Fruit fly (Drosophila melanogaster): ENCODE results near the gene Vha100-4.
A peak's percentile ranks its signal among the peaks of the same experiment; 100 is the strongest.

The Vha100-4 gene

DNA sequence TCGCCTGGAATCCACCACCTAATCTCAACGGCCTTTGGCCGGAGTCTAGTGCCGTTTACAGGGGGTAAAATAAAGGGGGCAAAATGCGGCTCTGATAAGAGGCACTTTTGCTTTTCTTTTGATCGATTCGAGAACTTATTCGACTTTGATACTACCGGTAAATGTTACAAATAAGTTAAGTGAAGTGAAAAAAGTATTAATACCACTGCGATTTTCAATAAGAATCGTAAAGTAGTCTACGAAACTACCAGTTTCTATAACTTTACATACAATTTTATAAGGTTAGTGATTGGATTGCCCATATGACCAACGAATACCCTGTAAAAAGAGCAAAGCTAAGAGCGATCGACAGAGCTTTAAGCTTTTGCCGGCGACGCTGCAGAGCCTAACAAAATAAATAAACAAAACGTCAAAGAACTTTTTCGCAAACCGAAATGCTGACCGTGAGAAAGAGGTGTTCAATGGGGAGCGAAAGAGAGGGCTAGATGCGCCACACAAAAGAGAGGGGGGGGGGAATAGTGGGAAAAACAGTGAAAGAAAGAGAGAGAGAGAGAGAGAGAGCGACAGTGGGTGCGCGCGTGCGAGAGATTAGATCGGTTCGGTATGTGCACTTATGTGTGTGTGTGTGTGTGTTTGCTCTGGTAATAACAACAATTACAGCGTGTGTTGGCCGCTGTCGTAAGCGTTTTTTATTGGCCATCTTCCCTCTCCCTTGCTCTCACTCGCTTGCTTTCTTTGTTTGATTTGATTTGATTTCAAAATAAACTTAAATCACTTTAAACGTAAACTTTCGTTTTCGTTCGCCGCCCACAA is 47.2 kb upstream of the Vha100-4 start (continued):
- TF ChIP-seq CG18262 (tag; optimal IDR thresholded peaks at IDR 0.05): no peak
- TF ChIP-seq az2 (GFP tag; optimal IDR thresholded peaks at IDR 0.05): peak; percentile 48
- peak; percentile 41 for TF ChIP-seq CG2712 (tag; optimal IDR thresholded peaks at IDR 0.05)
- 0 out of 3 replicates have a peak, but pooled peaks have one; percentile 12 for TF ChIP-seq B-H1 (GFP tag; IDR thresholded peaks at IDR 0.05)
- no peak for TF ChIP-seq sr (GFP tag; IDR thresholded peaks at IDR 0.05)
- no peak; the same call in 1 of the 2 replicates for TF ChIP-seq CG13287 (GFP tag; IDR thresholded peaks at IDR 0.05; ENCODE audit: partially characterized antibody)
- peak; percentile 27 for TF ChIP-seq CG11723 (GFP tag; optimal IDR thresholded peaks at IDR 0.05)
- no peak for TF ChIP-seq CG10565 (GFP tag; optimal IDR thresholded peaks at IDR 0.05)
- peak; percentile 59 for TF ChIP-seq ttk (GFP tag; IDR thresholded peaks at IDR 0.05)
- TF ChIP-seq sqz (GFP tag; optimal IDR thresholded peaks at IDR 0.05): no peak
- no peak for TF ChIP-seq CG7271 (tag; optimal IDR thresholded peaks at IDR 0.05)
- peak; percentile 47 for TF ChIP-seq Hr3 (GFP tag; optimal IDR thresholded peaks at IDR 0.05)
- peak; percentile 26 for TF ChIP-seq gro (GFP tag; optimal IDR thresholded peaks at IDR 0.05)
- TF ChIP-seq CG4404 (GFP tag; IDR thresholded peaks at IDR 0.05): no peak; the same call in 1 of the 2 replicates
- TF ChIP-seq gce (GFP tag; IDR thresholded peaks at IDR 0.05): peak; percentile 7; the same call in 1 of the 3 replicates
- no peak for TF ChIP-seq zen2 (GFP tag; IDR thresholded peaks at IDR 0.05; ENCODE audit: partially characterized antibody)
- TF ChIP-seq CG7987 (GFP tag; optimal IDR thresholded peaks at IDR 0.05): no peak
- no peak for TF ChIP-seq CG6175 (GFP tag; IDR thresholded peaks at IDR 0.05)
- TF ChIP-seq cad (GFP tag; optimal IDR thresholded peaks at IDR 0.05): no peak
- peak; percentile 50 to 51 for TF ChIP-seq bsh (GFP tag; optimal IDR thresholded peaks at IDR 0.05)
- no peak for TF ChIP-seq al (GFP tag; IDR thresholded peaks at IDR 0.05)
- no peak for TF ChIP-seq nerfin-1 (tag; optimal IDR thresholded peaks at IDR 0.05)
- TF ChIP-seq Fer1 (GFP tag; optimal IDR thresholded peaks at IDR 0.05): peak; percentile 68
- no peak for TF ChIP-seq unc-4 (GFP tag; IDR thresholded peaks at IDR 0.05; ENCODE audit: partially characterized antibody)
- peak; percentile 73 for TF ChIP-seq CG3281 (GFP tag; optimal IDR thresholded peaks at IDR 0.05)
- TF ChIP-seq fd64A (GFP tag; optimal IDR thresholded peaks at IDR 0.05): no peak
- no peak for TF ChIP-seq sna (GFP tag; IDR thresholded peaks at IDR 0.05; ENCODE audit: partially characterized antibody)
- peak; percentile 25 for TF ChIP-seq CG17802 (tag; optimal IDR thresholded peaks at IDR 0.05)
- TF ChIP-seq pb (GFP tag; optimal IDR thresholded peaks at IDR 0.05): peak; percentile 19
- peak; percentile 65 for TF ChIP-seq CG32532 (GFP tag; IDR thresholded peaks at IDR 0.05)
- TF ChIP-seq bigmax (GFP tag; optimal IDR thresholded peaks at IDR 0.05): no peak
- TF ChIP-seq CG17829 (tag; optimal IDR thresholded peaks at IDR 0.05): peak; percentile 9
- TF ChIP-seq CG5180 (GFP tag; optimal IDR thresholded peaks at IDR 0.05): no peak
- peak; percentile 82 for TF ChIP-seq CG11504 (tag; optimal IDR thresholded peaks at IDR 0.05)
- TF ChIP-seq CG13424 (tag; optimal IDR thresholded peaks at IDR 0.05): peak; percentile 45
- peak; percentile 42 for TF ChIP-seq eyg (GFP tag; optimal IDR thresholded peaks at IDR 0.05)
- no peak for TF ChIP-seq CG17612 (GFP tag; IDR thresholded peaks at IDR 0.05)
- peak; percentile 36; the same call in 1 of the 2 replicates for TF ChIP-seq CG4360 (GFP tag; IDR thresholded peaks at IDR 0.05)
- no peak for TF ChIP-seq CG13296 (GFP tag; optimal IDR thresholded peaks at IDR 0.05)
- peak; percentile 65 for TF ChIP-seq CG4424 (GFP tag; optimal IDR thresholded peaks at IDR 0.05)
- no peak for TF ChIP-seq Dip2 (GFP tag; IDR thresholded peaks at IDR 0.05)
- TF ChIP-seq CG12299 (tag; optimal IDR thresholded peaks at IDR 0.05): no peak
- no peak for TF ChIP-seq nerfin-2 (GFP tag; IDR thresholded peaks at IDR 0.05; ENCODE audit: partially characterized antibody)
- TF ChIP-seq Aef1 (GFP tag; IDR thresholded peaks at IDR 0.05): peak; percentile 62
- no peak for TF ChIP-seq Dref (GFP tag; IDR thresholded peaks at IDR 0.05)
- peak; percentile 49 for TF ChIP-seq bab2 (GFP tag; optimal IDR thresholded peaks at IDR 0.05)
- TF ChIP-seq Ets65A (GFP tag): peak; percentile 86
- no peak for TF ChIP-seq CG4707 (GFP tag; optimal IDR thresholded peaks at IDR 0.05)
- 0 out of 2 replicates have a peak, but pooled peaks have one; percentile 16 for TF ChIP-seq CG9932 (GFP tag; IDR thresholded peaks at IDR 0.05)

All from whole organism, embryonic.